Fruit fly (Drosophila melanogaster): ENCODE data around the gene Dlic.

DNA sequence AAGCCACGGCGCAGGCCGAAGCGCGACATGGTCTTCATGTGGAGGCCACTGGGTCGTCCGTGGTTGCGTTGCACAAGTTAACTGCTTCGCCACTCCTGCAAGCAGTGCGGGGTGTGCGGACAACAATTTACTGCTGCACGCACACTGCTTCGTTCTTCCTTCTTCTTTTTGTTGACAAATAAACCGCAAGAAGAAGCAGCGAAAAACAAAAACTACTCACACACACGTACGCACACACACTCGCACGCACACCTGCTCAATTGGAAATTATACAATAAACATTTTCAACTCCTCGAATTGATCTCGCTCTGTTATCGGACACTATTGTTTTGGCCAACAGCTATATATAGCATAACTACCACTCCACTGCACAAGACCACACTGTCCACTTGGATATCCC, 30.7 kb upstream of the Dlic start:
- no peak for TF ChIP-seq Myc (optimal IDR thresholded peaks at IDR 0.05)
- TF ChIP-seq ttk (optimal IDR thresholded peaks at IDR 0.05): no peak
- TF ChIP-seq h (optimal IDR thresholded peaks at IDR 0.05): no peak
- TF ChIP-seq psq (optimal IDR thresholded peaks at IDR 0.05): no peak
- no peak for TF ChIP-seq Sin3A (optimal IDR thresholded peaks at IDR 0.05)

All from Kc167 (cell line).